Fruit fly (Drosophila melanogaster): ENCODE measurements around the gene MED30.
A peak's percentile ranks its signal among the peaks of the same experiment; 100 is the strongest.

The MED30 gene

dm6 chr3L:629916-630663 lies 23.8 kb downstream of the MED30 start (continued):
- TF ChIP-seq lmd (GFP tag; IDR thresholded peaks at IDR 0.05) (peak; percentile 59), HLH3B (GFP tag; IDR thresholded peaks at IDR 0.05) (peak; percentile 52; the same call in 1 of the 2 replicates), CG18262 (tag; optimal IDR thresholded peaks at IDR 0.05) (peak; percentile 40), br (optimal IDR thresholded peaks at IDR 0.05) (no peak), btn (GFP tag; optimal IDR thresholded peaks at IDR 0.05) (no peak), ftz-f1 (GFP tag; optimal IDR thresholded peaks at IDR 0.05) (no peak), dati (GFP tag; IDR thresholded peaks at IDR 0.05) (no peak), CG13775 (GFP tag; optimal IDR thresholded peaks at IDR 0.05) (no peak), gce (GFP tag; IDR thresholded peaks at IDR 0.05) (no peak), CG14441 (GFP tag; IDR thresholded peaks at IDR 0.05) (peak; percentile 30; the same call in 1 of the 2 replicates), Dp (GFP tag; optimal IDR thresholded peaks at IDR 0.05) (no peak), sens-2 (GFP tag; IDR thresholded peaks at IDR 0.05) (no peak), CG4404 (GFP tag; IDR thresholded peaks at IDR 0.05) (peak; percentile 12; the same call in 1 of the 2 replicates), CG3995 (GFP tag; optimal IDR thresholded peaks at IDR 0.05) (no peak), Atf3 (GFP tag; optimal IDR thresholded peaks at IDR 0.05) (no peak), fu2 (GFP tag; optimal IDR thresholded peaks at IDR 0.05) (no peak), CG2129 (GFP tag; IDR thresholded peaks at IDR 0.05; ENCODE audit: partially characterized antibody) (no peak), CG8924 (tag; optimal IDR thresholded peaks at IDR 0.05) (peak; percentile 19), zen2 (GFP tag; IDR thresholded peaks at IDR 0.05; ENCODE audit: partially characterized antibody) (no peak), usp (GFP tag; optimal IDR thresholded peaks at IDR 0.05) (no peak), CG10366 (GFP tag; IDR thresholded peaks at IDR 0.05) (peak; percentile 52), chm (GFP tag; IDR thresholded peaks at IDR 0.05) (peak; percentile 44; the same call in 1 of the 2 replicates), ind (GFP tag; optimal IDR thresholded peaks at IDR 0.05) (peak; percentile 59), trh (GFP tag; optimal IDR thresholded peaks at IDR 0.05) (no peak), sisA (GFP tag; IDR thresholded peaks at IDR 0.05) (peak; percentile 61), Hr39 (optimal IDR thresholded peaks at IDR 0.05) (no peak), pb (GFP tag; optimal IDR thresholded peaks at IDR 0.05) (no peak), ken (GFP tag; IDR thresholded peaks at IDR 0.05) (0 out of 3 replicates have a peak, but pooled peaks have one; percentile 32), CG2116 (GFP tag; optimal IDR thresholded peaks at IDR 0.05) (peak; percentile 37), CG7839 (tag; optimal IDR thresholded peaks at IDR 0.05) (peak; percentile 43), p53 (GFP tag; optimal IDR thresholded peaks at IDR 0.05) (no peak), Adf1 (GFP tag; IDR thresholded peaks at IDR 0.05) (peak; percentile 82; the same call in 1 of the 2 replicates), Hand (GFP tag; optimal IDR thresholded peaks at IDR 0.05) (no peak), Ets97D (GFP tag; optimal IDR thresholded peaks at IDR 0.05) (no peak), CG12299 (tag; optimal IDR thresholded peaks at IDR 0.05) (no peak), psq (GFP tag; optimal IDR thresholded peaks at IDR 0.05) (no peak), CG17612 (GFP tag; IDR thresholded peaks at IDR 0.05) (no peak), zen (tag; optimal IDR thresholded peaks at IDR 0.05) (no peak), CG13287 (GFP tag; IDR thresholded peaks at IDR 0.05; ENCODE audit: partially characterized antibody) (0 out of 2 replicates have a peak, but pooled peaks have one; percentile 16), zfh1 (GFP tag; IDR thresholded peaks at IDR 0.05) (peak; percentile 54; the same call in 1 of the 3 replicates), yki (optimal IDR thresholded peaks at IDR 0.05) (no peak), Gsc (GFP tag; IDR thresholded peaks at IDR 0.05) (no peak), CG3838 (GFP tag; optimal IDR thresholded peaks at IDR 0.05) (no peak), Doc2 (GFP tag; IDR thresholded peaks at IDR 0.05) (no peak), ap (GFP tag; IDR thresholded peaks at IDR 0.05) (0 out of 2 replicates have a peak, but pooled peaks have one; percentile 45), Opbp (GFP tag; IDR thresholded peaks at IDR 0.05; ENCODE audit: partially characterized antibody) (0 out of 3 replicates have a peak, but pooled peaks have one; percentile 25), so (GFP tag; IDR thresholded peaks at IDR 0.05) (0 out of 3 replicates have a peak, but pooled peaks have one; percentile 11), CG1529 (GFP tag; optimal IDR thresholded peaks at IDR 0.05) (no peak), dm (GFP tag; optimal IDR thresholded peaks at IDR 0.05) (no peak), pnt (GFP tag; optimal IDR thresholded peaks at IDR 0.05) (no peak), Mes4 (GFP tag; optimal IDR thresholded peaks at IDR 0.05) (no peak), abd-A (tag; optimal IDR thresholded peaks at IDR 0.05) (no peak)

Measured in whole organism, embryonic.